Fruit fly (Drosophila melanogaster) whole organism, embryonic: ENCODE data around the gene CG14205.

ENCODE experiments used
- Bgb ChIP-seq: fragments of 200-800 bp; sonication (Bioruptor generic); IDR thresholded peaks from 2 replicates; pipeline ENCODE4 v1.3.6; 2022; ENCODE audit warnings: missing biosample characterization, missing genetic modification characterization; ENCODE audit not compliant: partially characterized antibody
- CG10543 ChIP-seq: fragments of 200-800 bp; sonication (Bioruptor generic); optimal IDR thresholded peaks from 3 replicates; lab custom pipeline; 2017; ENCODE audit warnings: missing biosample characterization, mild to moderate bottlenecking, missing genetic modification characterization, moderate library complexity
- CG13894 ChIP-seq: fragments of 200-800 bp; sonication (Bioruptor generic); optimal IDR thresholded peaks from 3 replicates; lab custom pipeline; 2018; ENCODE audit warnings: missing biosample characterization, mild to moderate bottlenecking, missing genetic modification characterization, moderate library complexity
- CG15479 ChIP-seq: fragments of 200-800 bp; sonication (Bioruptor generic); optimal IDR thresholded peaks from 3 replicates; lab custom pipeline; 2019; ENCODE audit warnings: missing biosample characterization, mild to moderate bottlenecking, missing genetic modification characterization, moderate library complexity
- CG1603 ChIP-seq: fragments of 200-800 bp; sonication (Bioruptor generic); optimal IDR thresholded peaks from 2 replicates; lab custom pipeline; 2019; ENCODE audit warnings: missing biosample characterization, mild to moderate bottlenecking, missing genetic modification characterization, moderate library complexity
- CG17328 ChIP-seq: fragments of 200-800 bp; sonication (Bioruptor generic); IDR thresholded peaks from 2 replicates; pipeline ENCODE4 v1.3.6; 2022; ENCODE audit warnings: missing biosample characterization, missing genetic modification characterization
- CG17612 ChIP-seq: fragments of 200-800 bp; sonication (Bioruptor generic); IDR thresholded peaks from 2 replicates; pipeline ENCODE4 v1.3.6; 2022; ENCODE audit warnings: missing biosample characterization, missing genetic modification characterization
- CG17829 ChIP-seq: fragments of 200-800 bp; optimal IDR thresholded peaks from 2 replicates; lab custom pipeline; 2019; ENCODE audit warnings: missing biosample characterization, mild to moderate bottlenecking, missing genetic modification characterization, moderate library complexity
- CG1832 ChIP-seq: fragments of 200-800 bp; sonication (Bioruptor generic); optimal IDR thresholded peaks from 2 replicates; lab custom pipeline; 2017; ENCODE audit warnings: missing biosample characterization, mild to moderate bottlenecking, missing genetic modification characterization, inconsistent platforms
- CG2120 ChIP-seq: fragments of 200-800 bp; sonication (Bioruptor generic); optimal IDR thresholded peaks from 3 replicates; lab custom pipeline; 2016; ENCODE audit warnings: missing biosample characterization, missing genetic modification characterization
- CG2199 ChIP-seq: fragments of 200-800 bp; sonication (Bioruptor generic); IDR thresholded peaks from 3 replicates; pipeline ENCODE4 v1.3.6; 2022; ENCODE audit warnings: missing biosample characterization, missing genetic modification characterization
- CG30403 ChIP-seq: fragments of 200-800 bp; sonication (Bioruptor generic); optimal IDR thresholded peaks from 3 replicates; lab custom pipeline; 2016; ENCODE audit warnings: missing biosample characterization, missing genetic modification characterization
- CG3065 ChIP-seq: fragments of 200-800 bp; sonication (Bioruptor generic); optimal IDR thresholded peaks from 2 replicates; lab custom pipeline; 2016; ENCODE audit warnings: missing biosample characterization, missing genetic modification characterization
- CG32772 ChIP-seq: fragments of 200-800 bp; sonication (Bioruptor generic); IDR thresholded peaks from 2 replicates; pipeline ENCODE4 v1.3.6; 2022; ENCODE audit warnings: missing biosample characterization, missing genetic modification characterization
- CG33213 ChIP-seq: fragments of 200-800 bp; sonication (Bioruptor generic); optimal IDR thresholded peaks from 3 replicates; lab custom pipeline; 2016; ENCODE audit warnings: missing biosample characterization, missing genetic modification characterization
- CG34422 ChIP-seq: fragments of 200-800 bp; sonication (Bioruptor generic); IDR thresholded peaks from 3 replicates; pipeline ENCODE4 v1.3.6; 2022; ENCODE audit warnings: missing biosample characterization, missing genetic modification characterization
- CG42726 ChIP-seq: fragments of 200-800 bp; sonication (Bioruptor generic); IDR thresholded peaks from 2 replicates; pipeline ENCODE4 v1.3.6; 2022; ENCODE audit warnings: missing biosample characterization, missing genetic modification characterization; ENCODE audit not compliant: partially characterized antibody
- CG4360 ChIP-seq: fragments of 200-800 bp; sonication (Bioruptor generic); IDR thresholded peaks from 2 replicates; pipeline ENCODE4 v1.3.6; 2022; ENCODE audit warnings: missing biosample characterization, missing genetic modification characterization
- CG4404 ChIP-seq: fragments of 200-800 bp; sonication (Bioruptor generic); IDR thresholded peaks from 2 replicates; pipeline ENCODE4 v1.3.6; 2022; ENCODE audit warnings: missing biosample characterization, missing genetic modification characterization
- CG6254 ChIP-seq: fragments of 200-800 bp; sonication (Bioruptor generic); optimal IDR thresholded peaks from 3 replicates; lab custom pipeline; 2017; ENCODE audit warnings: mild to moderate bottlenecking, missing biosample characterization, missing genetic modification reagents, missing genetic modification characterization
- CG7357 ChIP-seq: fragments of 200-800 bp; sonication (Bioruptor generic); IDR thresholded peaks from 3 replicates; pipeline ENCODE4 v1.3.6; 2022; ENCODE audit warnings: missing biosample characterization, missing genetic modification characterization
- CTCF ChIP-seq: fragments of 200-800 bp; sonication (Bioruptor generic); optimal IDR thresholded peaks from 2 replicates; lab custom pipeline; 2017; ENCODE audit warnings: missing biosample characterization, mild to moderate bottlenecking, missing genetic modification characterization, moderate library complexity
- Chrac-16 ChIP-seq: fragments of 200-800 bp; sonication (Bioruptor generic); optimal IDR thresholded peaks from 3 replicates; lab custom pipeline; 2016; ENCODE audit warnings: missing biosample characterization, missing genetic modification characterization
- CoRest ChIP-seq: fragments of 200-800 bp; sonication (Bioruptor generic); optimal IDR thresholded peaks from 3 replicates; lab custom pipeline; 2018; ENCODE audit warnings: missing biosample characterization, mild to moderate bottlenecking, missing genetic modification characterization, moderate library complexity
- CrebB ChIP-seq: fragments of 200-800 bp; sonication (Bioruptor generic); optimal IDR thresholded peaks from 3 replicates; lab custom pipeline; 2018; ENCODE audit warnings: missing biosample characterization, mild to moderate bottlenecking, missing genetic modification characterization
- D ChIP-seq, 2 experiments: fragments of 200-800 bp in 1 of 2; fragments of >200 bp in 1 of 2; sonication (Bioruptor generic) in 1 of 2; optimal IDR thresholded peaks; 2 replicates in 1 of 2; 3 replicates in 1 of 2; lab custom pipeline; 2017; ENCODE audit warnings: mild to moderate bottlenecking in 1 of 2, missing biosample characterization in 1 of 2, missing genetic modification characterization in 1 of 2, missing genetic modification reagents in 1 of 2
- D19B ChIP-seq: fragments of 200-800 bp; sonication (Bioruptor generic); optimal IDR thresholded peaks from 2 replicates; lab custom pipeline; 2017; ENCODE audit warnings: missing biosample characterization, mild to moderate bottlenecking, missing genetic modification characterization
- Dll ChIP-seq: fragments of 200-800 bp; sonication (Bioruptor generic); IDR thresholded peaks from 4 replicates; pipeline ENCODE4 v1.3.6; 2022; ENCODE audit warnings: missing biosample characterization, missing genetic modification characterization; ENCODE audit not compliant: partially characterized antibody
- GATAe ChIP-seq: fragments of 200-800 bp; sonication (Bioruptor generic); conservative IDR thresholded peaks from 2 replicates; pipeline ENCODE4 v1.3.6; 2022; ENCODE audit warnings: missing biosample characterization, missing genetic modification characterization
- HmgD ChIP-seq: fragments of 200-800 bp; sonication (Bioruptor generic); optimal IDR thresholded peaks from 3 replicates; lab custom pipeline; 2016; ENCODE audit warnings: missing biosample characterization, missing genetic modification characterization
- Mad ChIP-seq: fragments of 200-800 bp; sonication (Bioruptor generic); optimal IDR thresholded peaks from 2 replicates; lab custom pipeline; 2016; ENCODE audit warnings: missing biosample characterization, missing genetic modification characterization
- Mrtf ChIP-seq: fragments of 200-800 bp; sonication (Bioruptor generic); IDR thresholded peaks from 3 replicates; pipeline ENCODE4 v1.3.6; 2022; ENCODE audit warnings: missing biosample characterization, missing genetic modification characterization
- NC2β ChIP-seq: fragments of 200-800 bp; sonication (Bioruptor generic); optimal IDR thresholded peaks from 2 replicates; lab custom pipeline; 2016; ENCODE audit warnings: missing biosample characterization, missing genetic modification characterization
- Oli ChIP-seq: fragments of 200-800 bp; sonication (Bioruptor generic); optimal IDR thresholded peaks from 2 replicates; lab custom pipeline; 2018; ENCODE audit warnings: missing biosample characterization, mild to moderate bottlenecking, missing genetic modification characterization, moderate library complexity
- Sry-δ ChIP-seq: fragments of 200-800 bp; sonication (Bioruptor generic); optimal IDR thresholded peaks from 2 replicates; lab custom pipeline; 2016; ENCODE audit warnings: missing biosample characterization, missing genetic modification characterization
- TFAM ChIP-seq: fragments of 200-800 bp; sonication (Bioruptor generic); optimal IDR thresholded peaks from 2 replicates; lab custom pipeline; 2017; ENCODE audit warnings: missing biosample characterization, missing genetic modification characterization, inconsistent platforms
- abd-A ChIP-seq: fragments of 200-800 bp; sonication (Bioruptor generic); optimal IDR thresholded peaks from 3 replicates; lab custom pipeline; 2019; ENCODE audit warnings: missing biosample characterization, mild to moderate bottlenecking, missing genetic modification characterization, moderate library complexity
- az2 ChIP-seq: fragments of 200-800 bp; sonication (Bioruptor generic); optimal IDR thresholded peaks from 3 replicates; lab custom pipeline; 2016; ENCODE audit warnings: missing biosample characterization, missing genetic modification characterization
- bigmax ChIP-seq: fragments of 200-800 bp; sonication (Bioruptor generic); optimal IDR thresholded peaks from 2 replicates; lab custom pipeline; 2018; ENCODE audit warnings: missing biosample characterization, mild to moderate bottlenecking, missing genetic modification characterization
- cad ChIP-seq: fragments of >200 bp; optimal IDR thresholded peaks from 2 replicates; lab custom pipeline; 2017; ENCODE audit warnings: missing biosample characterization, missing genetic modification characterization
- crc ChIP-seq: fragments of 200-800 bp; sonication (Bioruptor generic); optimal IDR thresholded peaks from 2 replicates; lab custom pipeline; 2016; ENCODE audit warnings: missing biosample characterization, missing genetic modification characterization
- esg ChIP-seq: fragments of 200-800 bp; sonication (Bioruptor generic); conservative IDR thresholded peaks from 2 replicates; pipeline ENCODE4 v1.3.6; 2022; ENCODE audit warnings: missing biosample characterization, missing genetic modification characterization
- lab ChIP-seq: fragments of 200-800 bp; sonication (Bioruptor generic); optimal IDR thresholded peaks from 3 replicates; lab custom pipeline; 2017; ENCODE audit warnings: missing biosample characterization, missing genetic modification characterization, mild to moderate bottlenecking, moderate library complexity, missing genetic modification reagents
- lilli ChIP-seq: fragments of 200-800 bp; sonication (Bioruptor generic); optimal IDR thresholded peaks from 3 replicates; lab custom pipeline; 2016; ENCODE audit warnings: missing biosample characterization, missing genetic modification characterization
- p53 ChIP-seq: fragments of 200-800 bp; sonication (Bioruptor generic); optimal IDR thresholded peaks from 2 replicates; lab custom pipeline; 2016; ENCODE audit warnings: missing biosample characterization, missing genetic modification characterization
- phol ChIP-seq: fragments of 200-800 bp; sonication (Bioruptor generic); optimal IDR thresholded peaks from 3 replicates; lab custom pipeline; 2018; ENCODE audit warnings: missing biosample characterization, mild to moderate bottlenecking, missing genetic modification characterization, moderate library complexity
- rib ChIP-seq: fragments of 200-800 bp; sonication (Bioruptor generic); IDR thresholded peaks from 2 replicates; pipeline ENCODE4 v1.3.6; 2022; ENCODE audit warnings: missing biosample characterization, missing genetic modification characterization
- row ChIP-seq: fragments of 200-800 bp; sonication (Bioruptor generic); IDR thresholded peaks from 3 replicates; pipeline ENCODE4 v1.3.6; 2022; ENCODE audit warnings: missing biosample characterization, missing genetic modification characterization
- shn ChIP-seq: fragments of 200-800 bp; sonication (Bioruptor generic); optimal IDR thresholded peaks from 3 replicates; lab custom pipeline; 2016; ENCODE audit warnings: missing biosample characterization, missing genetic modification characterization
- sug ChIP-seq: fragments of 200-800 bp; optimal IDR thresholded peaks from 2 replicates; lab custom pipeline; 2019; ENCODE audit warnings: missing biosample characterization, mild to moderate bottlenecking, missing genetic modification characterization, moderate library complexity
- wor ChIP-seq: fragments of 200-800 bp; sonication (Bioruptor generic); IDR thresholded peaks from 2 replicates; pipeline ENCODE4 v1.3.6; 2022; ENCODE audit warnings: missing biosample characterization, missing genetic modification characterization
- yki ChIP-seq: fragments of >200 bp; optimal IDR thresholded peaks from 3 replicates; lab custom pipeline; 2018

CG14205 gene

DNA sequence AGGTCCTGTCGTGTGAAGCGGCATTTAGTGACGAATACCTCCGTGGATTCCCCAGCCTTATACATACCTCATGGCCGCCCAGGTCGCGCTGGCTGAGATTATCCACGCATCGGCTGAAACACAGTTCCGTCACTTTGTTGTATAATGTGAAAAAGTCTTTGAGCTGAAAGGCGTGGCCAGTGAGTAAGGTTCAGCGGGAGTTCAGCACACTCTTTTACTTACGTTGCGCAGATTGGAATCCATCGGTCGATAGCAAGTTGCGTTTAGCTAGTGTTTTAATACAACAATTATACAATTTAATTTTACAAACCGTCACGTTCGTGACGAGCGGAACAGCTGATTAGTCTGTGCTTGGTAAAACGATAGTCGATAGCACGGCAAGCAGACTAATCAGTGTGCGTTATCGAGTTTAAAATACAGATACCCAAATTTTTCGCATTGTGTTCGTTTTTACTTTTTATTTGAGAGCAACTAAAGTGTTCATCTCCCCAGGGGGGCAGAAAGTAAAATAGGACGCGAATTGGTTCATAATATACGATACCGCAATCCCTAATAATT lies 25.9 kb downstream of the CG14205 start, which contains the start of the genes Pstk and Tim9b (continued):
- TF ChIP-seq GATAe (GFP tag; lab: Robert Waterston, UW): no peak
- TF ChIP-seq CG33213 (GFP tag; lab: Kevin White, UChicago): no peak
- TF ChIP-seq lab: no peak
- TF ChIP-seq CG17612: no peak
- TF ChIP-seq Dll (GFP tag; lab: Robert Waterston, UW): peak; percentile 49; the same call in 3 of the 4 replicates
- no peak for TF ChIP-seq Mrtf (GFP tag; lab: Robert Waterston, UW)
- no peak for TF ChIP-seq D (optimal IDR thresholded peaks at IDR 0.05; lab: Kevin White, UChicago)
- TF ChIP-seq D (GFP tag; optimal IDR thresholded peaks at IDR 0.05; lab: Kevin White, UChicago): no peak
- no peak for TF ChIP-seq p53 (GFP tag; lab: Kevin White, UChicago)
- TF ChIP-seq CG42726: no peak
- TF ChIP-seq CG30403 (GFP tag; lab: Kevin White, UChicago): no peak
- TF ChIP-seq CG17328 (GFP tag; lab: Robert Waterston, UW): no peak
- no peak for TF ChIP-seq CG34422 (GFP tag; lab: Robert Waterston, UW)
- TF ChIP-seq Bgb (GFP tag; lab: Robert Waterston, UW): peak; percentile 47
- no peak for TF ChIP-seq bigmax (GFP tag; lab: Kevin White, UChicago)
- no peak for TF ChIP-seq Chrac-16 (GFP tag; lab: Kevin White, UChicago)
- TF ChIP-seq crc (GFP tag; lab: Kevin White, UChicago): no peak
- no peak for TF ChIP-seq CoRest
- no peak for TF ChIP-seq wor (GFP tag; lab: Robert Waterston, UW)
- TF ChIP-seq yki (lab: Kevin White, UChicago): no peak
- TF ChIP-seq CG2120 (GFP tag; lab: Kevin White, UChicago): no peak
- TF ChIP-seq CG3065 (GFP tag; lab: Kevin White, UChicago): no peak
- no peak for TF ChIP-seq shn
- TF ChIP-seq Mad (GFP tag; lab: Kevin White, UChicago): no peak
- no peak for TF ChIP-seq phol (tag; lab: Kevin White, UChicago)
- no peak for TF ChIP-seq CG1603 (tag; lab: Kevin White, UChicago)
- no peak for TF ChIP-seq sug
- TF ChIP-seq CG2199: no peak
- TF ChIP-seq HmgD (GFP tag; lab: Kevin White, UChicago): no peak
- no peak for TF ChIP-seq CG32772 (GFP tag; lab: Robert Waterston, UW)
- no peak for TF ChIP-seq esg (GFP tag; lab: Robert Waterston, UW)
- TF ChIP-seq cad (GFP tag; lab: Kevin White, UChicago): no peak
- no peak for TF ChIP-seq CG1832 (GFP tag; lab: Kevin White, UChicago)
- peak; percentile 21 for TF ChIP-seq Sry-δ
- no peak for TF ChIP-seq Oli (tag; lab: Kevin White, UChicago)
- TF ChIP-seq CG6254 (GFP tag; lab: Kevin White, UChicago): no peak
- no peak for TF ChIP-seq TFAM (GFP tag; lab: Kevin White, UChicago)
- no peak for TF ChIP-seq az2 (GFP tag; lab: Kevin White, UChicago)
- no peak for TF ChIP-seq row (GFP tag; lab: Robert Waterston, UW)
- TF ChIP-seq NC2β (GFP tag; lab: Kevin White, UChicago): no peak
- TF ChIP-seq CG15479 (GFP tag; lab: Kevin White, UChicago): no peak
- no peak for TF ChIP-seq CG10543
- TF ChIP-seq CG4360 (GFP tag; lab: Robert Waterston, UW): no peak
- TF ChIP-seq rib (GFP tag; lab: Robert Waterston, UW): no peak
- TF ChIP-seq CG7357 (GFP tag; lab: Robert Waterston, UW): no peak
- no peak for TF ChIP-seq lilli (GFP tag; lab: Kevin White, UChicago)
- no peak for TF ChIP-seq CG17829
- TF ChIP-seq CTCF (GFP tag; lab: Kevin White, UChicago): no peak
- no peak for TF ChIP-seq CG4404 (GFP tag; lab: Robert Waterston, UW)
- TF ChIP-seq CrebB (tag; lab: Kevin White, UChicago): no peak
- TF ChIP-seq CG13894: no peak
- TF ChIP-seq D19B: no peak
- no peak for TF ChIP-seq abd-A
